Fruit fly (Drosophila melanogaster): Measurements from ENCODE around the gene indra.

The indra gene

dm6 chr3L:1331542-1331941 lies 10.7 kb downstream of the indra start, which contains the start of gene msd1:
msd1 (plus strand) TSS chr3L:1331744.
- TF ChIP-seq bbx (GFP tag; IDR thresholded peaks at IDR 0.05; ENCODE audit: partially characterized antibody), result peak; percentile 61
- TF ChIP-seq Gsc (GFP tag; IDR thresholded peaks at IDR 0.05), result no peak
- TF ChIP-seq CG13775 (GFP tag; optimal IDR thresholded peaks at IDR 0.05), result no peak
- TF ChIP-seq stwl (tag; optimal IDR thresholded peaks at IDR 0.05), result peak; percentile 5
- no peak for TF ChIP-seq CG6254 (GFP tag; optimal IDR thresholded peaks at IDR 0.05)
- TF ChIP-seq pan (optimal IDR thresholded peaks at IDR 0.05), result no peak
- TF ChIP-seq pan (GFP tag; optimal IDR thresholded peaks at IDR 0.05 in 1 of 2, IDR thresholded peaks at IDR 0.05 in 1 of 2), result no peak
- TF ChIP-seq CG6813 (GFP tag; optimal IDR thresholded peaks at IDR 0.05), result no peak
- TF ChIP-seq Spps (tag; optimal IDR thresholded peaks at IDR 0.05), result no peak
- TF ChIP-seq Xbp1 (GFP tag; optimal IDR thresholded peaks at IDR 0.05), result no peak
- no peak for TF ChIP-seq CG30403 (GFP tag; optimal IDR thresholded peaks at IDR 0.05)
- TF ChIP-seq ssp (GFP tag; IDR thresholded peaks at IDR 0.05), result no peak
- TF ChIP-seq tx (GFP tag; optimal IDR thresholded peaks at IDR 0.05), result no peak
- TF ChIP-seq CG7745 (tag; optimal IDR thresholded peaks at IDR 0.05), result no peak
- TF ChIP-seq CG11560 (tag; IDR thresholded peaks at IDR 0.05), result no peak
- no peak for TF ChIP-seq C15 (GFP tag; IDR thresholded peaks at IDR 0.05)
- TF ChIP-seq CHES-1-like (GFP tag; optimal IDR thresholded peaks at IDR 0.05), result no peak
- TF ChIP-seq Tbp (GFP tag; optimal IDR thresholded peaks at IDR 0.05), result no peak
- peak; percentile 33 for TF ChIP-seq CG15514 (GFP tag; optimal IDR thresholded peaks at IDR 0.05)
- no peak for TF ChIP-seq MBD-R2 (GFP tag; IDR thresholded peaks at IDR 0.05)
- no peak for TF ChIP-seq CG16863 (GFP tag; optimal IDR thresholded peaks at IDR 0.05)
- TF ChIP-seq MTF-1 (GFP tag; optimal IDR thresholded peaks at IDR 0.05; ENCODE audit: borderline replicate concordance), result no peak
- TF ChIP-seq br (optimal IDR thresholded peaks at IDR 0.05), result no peak
- peak; percentile 63 for TF ChIP-seq CG9797 (GFP tag; optimal IDR thresholded peaks at IDR 0.05)
- no peak for TF ChIP-seq zen (tag; optimal IDR thresholded peaks at IDR 0.05)
- TF ChIP-seq jing (GFP tag; optimal IDR thresholded peaks at IDR 0.05), result no peak
- peak; percentile 35; the same call in 1 of the 2 replicates for TF ChIP-seq amos (GFP tag; IDR thresholded peaks at IDR 0.05; ENCODE audit: partially characterized antibody)
- TF ChIP-seq Hr39 (optimal IDR thresholded peaks at IDR 0.05), result no peak
- no peak for TF ChIP-seq CG18011 (GFP tag; optimal IDR thresholded peaks at IDR 0.05)
- no peak for TF ChIP-seq cas (GFP tag; IDR thresholded peaks at IDR 0.05)
- TF ChIP-seq nau (GFP tag; optimal IDR thresholded peaks at IDR 0.05), result no peak
- no peak for TF ChIP-seq CG5953 (GFP tag; IDR thresholded peaks at IDR 0.05)
- TF ChIP-seq CG11093 (GFP tag; IDR thresholded peaks at IDR 0.05), result no peak
- TF ChIP-seq stc (GFP tag; IDR thresholded peaks at IDR 0.05), result no peak
- TF ChIP-seq pros (GFP tag; optimal IDR thresholded peaks at IDR 0.05), result no peak
- TF ChIP-seq pzg (GFP tag; optimal IDR thresholded peaks at IDR 0.05), result peak; percentile 76
- no peak for TF ChIP-seq ap (GFP tag; IDR thresholded peaks at IDR 0.05)
- TF ChIP-seq gsb (GFP tag; IDR thresholded peaks at IDR 0.05), result no peak
- TF ChIP-seq CG30431 (GFP tag; optimal IDR thresholded peaks at IDR 0.05), result no peak
- no peak for TF ChIP-seq Mad (GFP tag; optimal IDR thresholded peaks at IDR 0.05)
- TF ChIP-seq wek (GFP tag; optimal IDR thresholded peaks at IDR 0.05), result no peak
- TF ChIP-seq CG32767 (GFP tag; IDR thresholded peaks at IDR 0.05), result no peak
- no peak for TF ChIP-seq CG10366 (GFP tag; IDR thresholded peaks at IDR 0.05)
- TF ChIP-seq tin (GFP tag; optimal IDR thresholded peaks at IDR 0.05), result no peak
- TF ChIP-seq ci (GFP tag; IDR thresholded peaks at IDR 0.05), result no peak
- TF ChIP-seq HLH3B (GFP tag; IDR thresholded peaks at IDR 0.05), result no peak
- TF ChIP-seq chn (GFP tag; optimal IDR thresholded peaks at IDR 0.05), result no peak
- peak; percentile 17 for TF ChIP-seq CG17912 (GFP tag; optimal IDR thresholded peaks at IDR 0.05)
- TF ChIP-seq CG5180 (GFP tag; optimal IDR thresholded peaks at IDR 0.05), result no peak
- no peak for TF ChIP-seq crol (GFP tag; IDR thresholded peaks at IDR 0.05)
- no peak for TF ChIP-seq CG1792 (GFP tag; optimal IDR thresholded peaks at IDR 0.05)
- peak; percentile 58; the same call in 2 of the 4 replicates for TF ChIP-seq Dll (GFP tag; IDR thresholded peaks at IDR 0.05; ENCODE audit: partially characterized antibody)
- no peak for TF ChIP-seq Atf6 (GFP tag; IDR thresholded peaks at IDR 0.05)

Data from whole organism, embryonic.